Worm (Caenorhabditis elegans) whole organism, mixed stage, embryonic: ENCODE results near the gene srx-95.

ENCODE experiments used
- M03D4.4 ChIP-seq: sonication (generic microtip); optimal IDR thresholded peaks from 2 replicates; lab custom pipeline; 2017; ENCODE audit warnings: mild to moderate bottlenecking, missing genetic modification characterization, missing compliant biosample characterization
- bed-3 ChIP-seq: fragments of 200-800 bp; sonication (Bioruptor generic); optimal IDR thresholded peaks from 3 replicates; lab custom pipeline; 2018; ENCODE audit warnings: mild to moderate bottlenecking, missing genetic modification characterization, moderate library complexity, missing compliant biosample characterization
- blmp-1 ChIP-seq: fragments of 150-350 bp; optimal IDR thresholded peaks from 2 replicates; lab custom pipeline; 2014; ENCODE audit warnings: missing biosample characterization, missing genetic modification characterization
- ceh-39 ChIP-seq: fragments of 150-350 bp; optimal IDR thresholded peaks from 2 replicates; lab custom pipeline; 2014; ENCODE audit warnings: missing biosample characterization, missing genetic modification characterization
- ceh-43 ChIP-seq: fragments of 200-800 bp; sonication (Bioruptor generic); optimal IDR thresholded peaks from 2 replicates; lab custom pipeline; 2018; ENCODE audit warnings: mild to moderate bottlenecking, missing genetic modification characterization, moderate library complexity, missing compliant biosample characterization
- ceh-83 ChIP-seq: fragments of 200-800 bp; sonication (Bioruptor generic); optimal IDR thresholded peaks from 2 replicates; lab custom pipeline; 2018; ENCODE audit warnings: mild to moderate bottlenecking, missing genetic modification characterization, missing compliant biosample characterization
- ces-1 ChIP-seq: fragments of 150-350 bp; optimal IDR thresholded peaks from 2 replicates; lab custom pipeline; 2014; ENCODE audit warnings: missing biosample characterization, missing genetic modification reagents, missing genetic modification characterization
- cnd-1 ChIP-seq: fragments of 200-800 bp; sonication (Bioruptor generic); optimal IDR thresholded peaks from 2 replicates; lab custom pipeline; 2018; ENCODE audit warnings: mild to moderate bottlenecking, missing genetic modification characterization, missing compliant biosample characterization
- drap-1 ChIP-seq: fragments of 200-800 bp; sonication (Bioruptor generic); optimal IDR thresholded peaks from 3 replicates; lab custom pipeline; 2018; ENCODE audit warnings: mild to moderate bottlenecking, missing genetic modification characterization, missing compliant biosample characterization
- elt-1 ChIP-seq: sonication (generic microtip); optimal IDR thresholded peaks from 2 replicates; lab custom pipeline; 2017; ENCODE audit warnings: missing genetic modification characterization, mild to moderate bottlenecking, missing compliant biosample characterization, antibody characterized with exemption, moderate library complexity, borderline replicate concordance; ENCODE audit not compliant: insufficient read depth
- elt-3 ChIP-seq: fragments of 150-350 bp; optimal IDR thresholded peaks from 2 replicates; lab custom pipeline; 2014; ENCODE audit warnings: missing biosample characterization, missing genetic modification characterization
- flh-1 ChIP-seq: fragments of 200-800 bp; sonication (Bioruptor generic); optimal IDR thresholded peaks from 2 replicates; lab custom pipeline; 2018; ENCODE audit warnings: mild to moderate bottlenecking, missing genetic modification characterization, moderate library complexity, missing compliant biosample characterization
- hlh-1 ChIP-seq: fragments of 150-350 bp; optimal IDR thresholded peaks from 2 replicates; lab custom pipeline; 2014; ENCODE audit warnings: missing biosample characterization, missing genetic modification reagents, missing genetic modification characterization
- lin-13 ChIP-seq: fragments of 150-350 bp; optimal IDR thresholded peaks from 2 replicates; lab custom pipeline; 2014; ENCODE audit warnings: missing biosample characterization, missing genetic modification characterization
- lin-32 ChIP-seq: fragments of 200-800 bp; sonication (Bioruptor generic); optimal IDR thresholded peaks from 2 replicates; lab custom pipeline; 2018; ENCODE audit warnings: mild to moderate bottlenecking, missing genetic modification characterization, missing compliant biosample characterization
- lsy-2 ChIP-seq: fragments of 150-350 bp; optimal IDR thresholded peaks from 2 replicates; lab custom pipeline; 2014; ENCODE audit warnings: missing biosample characterization, missing genetic modification characterization
- mab-5 ChIP-seq: fragments of 150-350 bp; optimal IDR thresholded peaks from 2 replicates; lab custom pipeline; 2014; ENCODE audit warnings: missing biosample characterization, missing genetic modification characterization
- mep-1 ChIP-seq: fragments of 150-350 bp; optimal IDR thresholded peaks from 2 replicates; lab custom pipeline; 2017; ENCODE audit warnings: missing biosample characterization, missing genetic modification reagents, missing genetic modification characterization, inconsistent platforms
- mls-2 ChIP-seq: sonication (generic microtip); optimal IDR thresholded peaks from 2 replicates; lab custom pipeline; 2016; ENCODE audit warnings: mild to moderate bottlenecking, missing genetic modification characterization, moderate library complexity, missing compliant biosample characterization
- nhr-2 ChIP-seq: fragments of 150-350 bp; optimal IDR thresholded peaks from 2 replicates; lab custom pipeline; 2014; ENCODE audit warnings: missing biosample characterization, missing genetic modification characterization
- nhr-237 ChIP-seq: fragments of 150-350 bp; optimal IDR thresholded peaks from 2 replicates; lab custom pipeline; 2014; ENCODE audit warnings: missing biosample characterization, missing genetic modification characterization
- nhr-28 ChIP-seq: fragments of 150-350 bp; optimal IDR thresholded peaks from 2 replicates; lab custom pipeline; 2014; ENCODE audit warnings: missing biosample characterization, missing genetic modification characterization
- nhr-76 ChIP-seq: sonication (generic microtip); optimal IDR thresholded peaks from 2 replicates; lab custom pipeline; 2017; ENCODE audit warnings: missing biosample characterization, missing genetic modification characterization
- pha-4 ChIP-seq: fragments of 150-350 bp; optimal IDR thresholded peaks from 2 replicates; lab custom pipeline; 2018; ENCODE audit warnings: missing biosample characterization, missing genetic modification reagents, missing genetic modification characterization
- sem-2 ChIP-seq: fragments of 200-800 bp; sonication (Bioruptor generic); optimal IDR thresholded peaks from 2 replicates; lab custom pipeline; 2018; ENCODE audit warnings: mild to moderate bottlenecking, missing genetic modification characterization, missing compliant biosample characterization
- snpc-4 ChIP-seq: fragments of 150-350 bp; optimal IDR thresholded peaks from 2 replicates; lab custom pipeline; 2014; ENCODE audit warnings: missing biosample characterization, missing genetic modification characterization
- sptf-1 ChIP-seq: sonication (generic microtip); optimal IDR thresholded peaks from 2 replicates; lab custom pipeline; 2017; ENCODE audit warnings: mild to moderate bottlenecking, missing genetic modification characterization, moderate library complexity, missing compliant biosample characterization
- tbx-8 ChIP-seq: fragments of 200-800 bp; sonication (Bioruptor generic); optimal IDR thresholded peaks from 2 replicates; lab custom pipeline; 2018; ENCODE audit warnings: mild to moderate bottlenecking, missing genetic modification characterization, moderate library complexity, missing compliant biosample characterization
- unc-120 ChIP-seq: sonication (generic microtip); optimal IDR thresholded peaks from 2 replicates; lab custom pipeline; 2017; ENCODE audit warnings: missing genetic modification characterization, missing compliant biosample characterization; ENCODE audit not compliant: poor library complexity, severe bottlenecking
- unc-39 ChIP-seq: fragments of 150-350 bp; optimal IDR thresholded peaks from 2 replicates; lab custom pipeline; 2014; ENCODE audit warnings: missing biosample characterization, missing genetic modification characterization
- unc-62 ChIP-seq: fragments of 150-350 bp; optimal IDR thresholded peaks from 2 replicates; lab custom pipeline; 2014; ENCODE audit warnings: missing biosample characterization, missing genetic modification reagents, missing genetic modification characterization
- zip-8 ChIP-seq: fragments of 150-350 bp; optimal IDR thresholded peaks from 2 replicates; lab custom pipeline; 2014; ENCODE audit warnings: missing biosample characterization, missing genetic modification characterization
- ztf-11 ChIP-seq: fragments of 150-350 bp; optimal IDR thresholded peaks from 2 replicates; lab custom pipeline; 2014; ENCODE audit warnings: missing biosample characterization, missing genetic modification characterization

The srx-95 gene

ce11 chrII:6754671-6755224, at the start of gene srx-95, which contains the start of gene fis-1:
Gene srx-95, minus strand, starts transcription at chrII:6754771.
Gene fis-1, plus strand, starts transcription at chrII:6755174.
- TF ChIP-seq nhr-2 (tag; lab: Kevin White, UChicago) (no peak), ceh-39 (tag; lab: Kevin White, UChicago) (no peak), mls-2 (tag; lab: Kevin White, UChicago) (no peak), snpc-4 (tag; lab: Kevin White, UChicago) (no peak), pha-4 (tag; lab: Kevin White, UChicago) (no peak), mep-1 (tag; lab: Kevin White, UChicago) (no peak), ztf-11 (tag; lab: Kevin White, UChicago) (no peak), blmp-1 (tag; lab: Kevin White, UChicago) (no peak), hlh-1 (tag; lab: Kevin White, UChicago) (no peak), ceh-43 (GFP tag; lab: Kevin White, UChicago) (no peak), sem-2 (no peak), lin-13 (tag; lab: Kevin White, UChicago) (no peak), tbx-8 (GFP tag; lab: Kevin White, UChicago) (no peak), lin-32 (no peak), unc-62 (GFP tag; lab: Kevin White, UChicago) (no peak), nhr-76 (tag; lab: Kevin White, UChicago) (no peak), elt-3 (tag; lab: Kevin White, UChicago) (no peak), elt-1 (tag; lab: Kevin White, UChicago) (no peak), flh-1 (GFP tag; lab: Kevin White, UChicago) (no peak), nhr-237 (tag; lab: Kevin White, UChicago) (no peak)

- TF ChIP-seq lsy-2 (tag; lab: Kevin White, UChicago) (no peak), nhr-76 (tag; lab: Kevin White, UChicago) (no peak), M03D4.4 (tag; lab: Kevin White, UChicago) (no peak), bed-3 (GFP tag; lab: Kevin White, UChicago) (no peak), mab-5 (no peak), ztf-11 (tag; lab: Kevin White, UChicago) (no peak), unc-120 (tag; lab: Kevin White, UChicago) (no peak), nhr-237 (tag; lab: Kevin White, UChicago) (no peak), nhr-28 (tag; lab: Kevin White, UChicago) (no peak), blmp-1 (tag; lab: Kevin White, UChicago) (no peak), nhr-2 (tag; lab: Kevin White, UChicago) (no peak), lin-13 (tag; lab: Kevin White, UChicago) (no peak)
These were observed 48.5 kb upstream of the srx-95 start, which contains the start of gene tab-1 for ce11 chrII:6803024-6803423. Gene tab-1, plus strand, starts transcription at chrII:6803324.

- TF ChIP-seq hlh-1 (tag; lab: Kevin White, UChicago) (no peak), nhr-2 (tag; lab: Kevin White, UChicago) (peak; percentile 53), elt-1 (tag; lab: Kevin White, UChicago) (no peak), drap-1 (GFP tag; lab: Kevin White, UChicago) (no peak), zip-8 (tag; lab: Kevin White, UChicago) (no peak)
These were observed 46.7 kb upstream of the srx-95 start for ce11 chrII:6801262-6801661.

- TF ChIP-seq elt-1 (tag; lab: Kevin White, UChicago) (no peak), lin-32 (no peak), ceh-83 (GFP tag; lab: Kevin White, UChicago) (no peak), ceh-43 (GFP tag; lab: Kevin White, UChicago) (no peak), ztf-11 (tag; lab: Kevin White, UChicago) (no peak), mab-5 (no peak)
These were observed 45.6 kb upstream of the srx-95 start, which contains the start of gene F31E8.4 for ce11 chrII:6800104-6800711. Gene F31E8.4, minus strand, starts transcription at chrII:6800154.

ce11 chrII:6791891-6792290, 37.3 kb upstream of the srx-95 start, which contains the start of gene T13C2.2:
Gene T13C2.2, plus strand, starts transcription at chrII:6792191.
- TF ChIP-seq sptf-1 (tag; lab: Kevin White, UChicago): no peak
- no peak for TF ChIP-seq elt-1 (tag; lab: Kevin White, UChicago)
- TF ChIP-seq ceh-43 (GFP tag; lab: Kevin White, UChicago): no peak
- TF ChIP-seq sem-2: no peak
- no peak for TF ChIP-seq bed-3 (GFP tag; lab: Kevin White, UChicago)
- no peak for TF ChIP-seq unc-62 (GFP tag; lab: Kevin White, UChicago)
- TF ChIP-seq ztf-11 (tag; lab: Kevin White, UChicago): no peak
- TF ChIP-seq ceh-39 (tag; lab: Kevin White, UChicago): no peak
- no peak for TF ChIP-seq cnd-1 (tag; lab: Kevin White, UChicago)
- TF ChIP-seq unc-39 (tag; lab: Kevin White, UChicago): no peak
- no peak for TF ChIP-seq ces-1
- TF ChIP-seq blmp-1 (tag; lab: Kevin White, UChicago): no peak
- TF ChIP-seq nhr-28 (tag; lab: Kevin White, UChicago): no peak
- TF ChIP-seq nhr-2 (tag; lab: Kevin White, UChicago): no peak
- TF ChIP-seq nhr-76 (tag; lab: Kevin White, UChicago): no peak
- no peak for TF ChIP-seq nhr-237 (tag; lab: Kevin White, UChicago)
- no peak for TF ChIP-seq mep-1 (tag; lab: Kevin White, UChicago)
- no peak for TF ChIP-seq drap-1 (GFP tag; lab: Kevin White, UChicago)
- TF ChIP-seq lin-13 (tag; lab: Kevin White, UChicago): no peak
